Fruit fly (Drosophila melanogaster) whole organism, embryonic: ENCODE data around the gene CG42538.
A peak's percentile ranks its signal among the peaks of the same experiment; 100 is the strongest.

Source experiments
- BEAF-32 ChIP-seq: fragments of 200-800 bp; sonication (Bioruptor generic); optimal IDR thresholded peaks from 3 replicates; lab custom pipeline; 2017; ENCODE audit warnings: missing biosample characterization, missing genetic modification characterization, mild to moderate bottlenecking, moderate library complexity, missing genetic modification reagents
- Bgb ChIP-seq: fragments of 200-800 bp; sonication (Bioruptor generic); IDR thresholded peaks from 2 replicates; pipeline ENCODE4 v1.3.6; 2022; ENCODE audit warnings: missing biosample characterization, missing genetic modification characterization; ENCODE audit not compliant: partially characterized antibody
- CG11504 ChIP-seq: fragments of 200-800 bp; sonication (Bioruptor generic); optimal IDR thresholded peaks from 3 replicates; lab custom pipeline; 2019; ENCODE audit warnings: missing biosample characterization, mild to moderate bottlenecking, missing genetic modification characterization, moderate library complexity
- CG11723 ChIP-seq: fragments of 200-800 bp; sonication (Bioruptor generic); optimal IDR thresholded peaks from 2 replicates; lab custom pipeline; 2017; ENCODE audit warnings: missing biosample characterization, mild to moderate bottlenecking, missing genetic modification characterization
- CG13123 ChIP-seq: fragments of 200-800 bp; sonication (Bioruptor generic); optimal IDR thresholded peaks from 2 replicates; lab custom pipeline; 2016; ENCODE audit warnings: missing biosample characterization, missing genetic modification characterization
- CG15011 ChIP-seq: fragments of 200-800 bp; sonication (Bioruptor generic); optimal IDR thresholded peaks from 3 replicates; lab custom pipeline; 2018; ENCODE audit warnings: missing biosample characterization, mild to moderate bottlenecking, missing genetic modification characterization
- CG16815 ChIP-seq: fragments of 200-800 bp; sonication (Bioruptor generic); optimal IDR thresholded peaks from 3 replicates; lab custom pipeline; 2017; ENCODE audit warnings: missing biosample characterization, mild to moderate bottlenecking, missing genetic modification characterization
- CG17361 ChIP-seq: fragments of 200-800 bp; sonication (Bioruptor generic); IDR thresholded peaks from 3 replicates; pipeline ENCODE4 v1.3.6; 2022; ENCODE audit warnings: missing biosample characterization, missing genetic modification characterization
- CG17568 ChIP-seq: fragments of 200-800 bp; sonication (Bioruptor generic); optimal IDR thresholded peaks from 2 replicates; lab custom pipeline; 2018; ENCODE audit warnings: missing biosample characterization, mild to moderate bottlenecking, missing genetic modification characterization, moderate library complexity
- CG1832 ChIP-seq: fragments of 200-800 bp; sonication (Bioruptor generic); optimal IDR thresholded peaks from 2 replicates; lab custom pipeline; 2017; ENCODE audit warnings: missing biosample characterization, mild to moderate bottlenecking, missing genetic modification characterization, inconsistent platforms
- CG2875 ChIP-seq: fragments of 200-800 bp; sonication (Bioruptor generic); optimal IDR thresholded peaks from 2 replicates; lab custom pipeline; 2017; ENCODE audit warnings: missing biosample characterization, mild to moderate bottlenecking, missing genetic modification characterization, missing genetic modification reagents
- CG3065 ChIP-seq: fragments of 200-800 bp; sonication (Bioruptor generic); optimal IDR thresholded peaks from 2 replicates; lab custom pipeline; 2016; ENCODE audit warnings: missing biosample characterization, missing genetic modification characterization
- CG31441 ChIP-seq: fragments of 200-800 bp; sonication (Bioruptor generic); IDR thresholded peaks from 2 replicates; pipeline ENCODE4 v1.3.6; 2022; ENCODE audit warnings: missing biosample characterization, missing genetic modification characterization
- CG33557 ChIP-seq: fragments of 200-800 bp; sonication (Bioruptor generic); optimal IDR thresholded peaks from 2 replicates; lab custom pipeline; 2019; ENCODE audit warnings: missing biosample characterization, mild to moderate bottlenecking, missing genetic modification characterization, moderate library complexity
- CG34422 ChIP-seq: fragments of 200-800 bp; sonication (Bioruptor generic); IDR thresholded peaks from 3 replicates; pipeline ENCODE4 v1.3.6; 2022; ENCODE audit warnings: missing biosample characterization, missing genetic modification characterization
- CG42726 ChIP-seq: fragments of 200-800 bp; sonication (Bioruptor generic); IDR thresholded peaks from 2 replicates; pipeline ENCODE4 v1.3.6; 2022; ENCODE audit warnings: missing biosample characterization, missing genetic modification characterization; ENCODE audit not compliant: partially characterized antibody
- CG4360 ChIP-seq: fragments of 200-800 bp; sonication (Bioruptor generic); IDR thresholded peaks from 2 replicates; pipeline ENCODE4 v1.3.6; 2022; ENCODE audit warnings: missing biosample characterization, missing genetic modification characterization
- CG4404 ChIP-seq: fragments of 200-800 bp; sonication (Bioruptor generic); IDR thresholded peaks from 2 replicates; pipeline ENCODE4 v1.3.6; 2022; ENCODE audit warnings: missing biosample characterization, missing genetic modification characterization
- CG6654 ChIP-seq: fragments of 200-800 bp; sonication (Bioruptor generic); optimal IDR thresholded peaks from 2 replicates; lab custom pipeline; 2017; ENCODE audit warnings: missing biosample characterization, mild to moderate bottlenecking, missing genetic modification characterization
- CG7372 ChIP-seq: fragments of 200-800 bp; sonication (Bioruptor generic); IDR thresholded peaks from 2 replicates; pipeline ENCODE4 v1.3.6; 2022; ENCODE audit warnings: missing biosample characterization, missing genetic modification characterization
- CG8924 ChIP-seq: fragments of 200-800 bp; optimal IDR thresholded peaks from 3 replicates; lab custom pipeline; 2019; ENCODE audit warnings: missing biosample characterization, mild to moderate bottlenecking, missing genetic modification characterization, moderate library complexity
- CG9817 ChIP-seq: fragments of 200-800 bp; sonication (Bioruptor generic); optimal IDR thresholded peaks from 2 replicates; lab custom pipeline; 2018; ENCODE audit warnings: missing biosample characterization, mild to moderate bottlenecking, missing genetic modification characterization, moderate library complexity
- Chrac-16 ChIP-seq: fragments of 200-800 bp; sonication (Bioruptor generic); optimal IDR thresholded peaks from 3 replicates; lab custom pipeline; 2016; ENCODE audit warnings: missing biosample characterization, missing genetic modification characterization
- D ChIP-seq, 2 experiments: fragments of 200-800 bp in 1 of 2; fragments of >200 bp in 1 of 2; sonication (Bioruptor generic) in 1 of 2; optimal IDR thresholded peaks; 2 replicates in 1 of 2; 3 replicates in 1 of 2; lab custom pipeline; 2017; ENCODE audit warnings: mild to moderate bottlenecking in 1 of 2, missing biosample characterization in 1 of 2, missing genetic modification characterization in 1 of 2, missing genetic modification reagents in 1 of 2
- Dip2 ChIP-seq: fragments of 200-800 bp; sonication (Bioruptor generic); IDR thresholded peaks from 2 replicates; pipeline ENCODE4 v1.3.6; 2022; ENCODE audit warnings: missing biosample characterization, missing genetic modification characterization
- Eip74EF ChIP-seq, 2 experiments: fragments of 200-800 bp in 1 of 2; fragments of >200 bp in 1 of 2; sonication (Bioruptor generic) in 1 of 2; optimal IDR thresholded peaks; 2 replicates each; lab custom pipeline; 2017 to 2019; ENCODE audit warnings: missing biosample characterization in 2 of 2, missing genetic modification characterization in 2 of 2, mild to moderate bottlenecking in 1 of 2, moderate library complexity in 1 of 2
- HmgD ChIP-seq: fragments of 200-800 bp; sonication (Bioruptor generic); optimal IDR thresholded peaks from 3 replicates; lab custom pipeline; 2016; ENCODE audit warnings: missing biosample characterization, missing genetic modification characterization
- Max ChIP-seq: fragments of 200-800 bp; sonication (Bioruptor generic); optimal IDR thresholded peaks from 2 replicates; lab custom pipeline; 2016; ENCODE audit warnings: missing biosample characterization, mild to moderate bottlenecking, missing genetic modification characterization
- NC2β ChIP-seq: fragments of 200-800 bp; sonication (Bioruptor generic); optimal IDR thresholded peaks from 2 replicates; lab custom pipeline; 2016; ENCODE audit warnings: missing biosample characterization, missing genetic modification characterization
- Scr ChIP-seq: fragments of 200-800 bp; sonication (Bioruptor generic); IDR thresholded peaks from 2 replicates; pipeline ENCODE4 v1.3.6; 2022; ENCODE audit warnings: missing biosample characterization, missing genetic modification characterization; ENCODE audit not compliant: partially characterized antibody
- Stat92E ChIP-seq, 3 experiments: fragments of >200 bp in 2 of 3; fragments of 200-800 bp in 1 of 3; sonication (Bioruptor generic) in 1 of 3; optimal IDR thresholded peaks; 2 replicates each; lab custom pipeline; 2017 to 2019; ENCODE audit warnings: missing biosample characterization in 3 of 3, missing genetic modification characterization in 3 of 3, mild to moderate bottlenecking in 1 of 3, moderate library complexity in 1 of 3
- abd-A ChIP-seq: fragments of 200-800 bp; sonication (Bioruptor generic); optimal IDR thresholded peaks from 3 replicates; lab custom pipeline; 2019; ENCODE audit warnings: missing biosample characterization, mild to moderate bottlenecking, missing genetic modification characterization, moderate library complexity
- ap ChIP-seq: fragments of 200-800 bp; sonication (Bioruptor generic); IDR thresholded peaks from 2 replicates; pipeline ENCODE4 v1.3.6; 2022; ENCODE audit warnings: missing biosample characterization, missing genetic modification characterization
- bab2 ChIP-seq: fragments of 200-800 bp; sonication (Bioruptor generic); optimal IDR thresholded peaks from 2 replicates; lab custom pipeline; 2016; ENCODE audit warnings: missing biosample characterization, missing genetic modification characterization
- bigmax ChIP-seq: fragments of 200-800 bp; sonication (Bioruptor generic); optimal IDR thresholded peaks from 2 replicates; lab custom pipeline; 2018; ENCODE audit warnings: missing biosample characterization, mild to moderate bottlenecking, missing genetic modification characterization
- ewg ChIP-seq: fragments of 200-800 bp; sonication (Bioruptor generic); optimal IDR thresholded peaks from 3 replicates; lab custom pipeline; 2017; ENCODE audit warnings: mild to moderate bottlenecking, missing biosample characterization, missing genetic modification reagents, missing genetic modification characterization
- fd102C ChIP-seq: fragments of 200-800 bp; sonication (Bioruptor generic); optimal IDR thresholded peaks from 2 replicates; lab custom pipeline; 2018; ENCODE audit warnings: missing biosample characterization, mild to moderate bottlenecking, missing genetic modification characterization, moderate library complexity
- gsb-n ChIP-seq: fragments of 200-800 bp; sonication (Bioruptor generic); optimal IDR thresholded peaks from 3 replicates; lab custom pipeline; 2018; ENCODE audit warnings: missing biosample characterization, mild to moderate bottlenecking, missing genetic modification characterization
- hbn ChIP-seq: fragments of 200-800 bp; sonication (Bioruptor generic); IDR thresholded peaks from 2 replicates; pipeline ENCODE4 v1.3.6; 2022; ENCODE audit warnings: missing biosample characterization, missing genetic modification characterization; ENCODE audit not compliant: partially characterized antibody
- lov ChIP-seq, 2 experiments: fragments of 200-800 bp in 1 of 2; fragments of >200 bp in 1 of 2; sonication (Bioruptor generic) in 1 of 2; IDR thresholded peaks in 1 of 2; optimal IDR thresholded peaks in 1 of 2; 2 replicates in 1 of 2; 3 replicates in 1 of 2; pipeline versions ENCODE4 v1.3.6 to Lab custom; 2017 to 2022; ENCODE audit warnings: missing biosample characterization in 1 of 2, missing genetic modification characterization in 1 of 2
- nom ChIP-seq: fragments of 200-800 bp; sonication (Bioruptor generic); optimal IDR thresholded peaks from 2 replicates; lab custom pipeline; 2017; ENCODE audit warnings: missing biosample characterization, missing genetic modification characterization, mild to moderate bottlenecking, moderate library complexity, missing genetic modification reagents
- otp ChIP-seq: fragments of 200-800 bp; sonication (Bioruptor generic); IDR thresholded peaks from 3 replicates; pipeline ENCODE4, ENCODE4 v1.3.6; 2022; ENCODE audit warnings: missing biosample characterization, missing genetic modification characterization
- row ChIP-seq: fragments of 200-800 bp; sonication (Bioruptor generic); IDR thresholded peaks from 3 replicates; pipeline ENCODE4 v1.3.6; 2022; ENCODE audit warnings: missing biosample characterization, missing genetic modification characterization
- tap ChIP-seq: fragments of 200-800 bp; optimal IDR thresholded peaks from 3 replicates; lab custom pipeline; 2019; ENCODE audit warnings: missing biosample characterization, mild to moderate bottlenecking, missing genetic modification characterization, moderate library complexity
- z ChIP-seq: fragments of 200-800 bp; sonication (Bioruptor generic); IDR thresholded peaks from 3 replicates; pipeline ENCODE4 v1.3.6; 2022; ENCODE audit warnings: missing biosample characterization, missing genetic modification characterization
- zfh1 ChIP-seq: fragments of 200-800 bp; sonication (Bioruptor generic); IDR thresholded peaks from 3 replicates; pipeline ENCODE4 v1.3.6; 2022; ENCODE audit warnings: missing biosample characterization, missing genetic modification characterization

CG42538 gene

DNA sequence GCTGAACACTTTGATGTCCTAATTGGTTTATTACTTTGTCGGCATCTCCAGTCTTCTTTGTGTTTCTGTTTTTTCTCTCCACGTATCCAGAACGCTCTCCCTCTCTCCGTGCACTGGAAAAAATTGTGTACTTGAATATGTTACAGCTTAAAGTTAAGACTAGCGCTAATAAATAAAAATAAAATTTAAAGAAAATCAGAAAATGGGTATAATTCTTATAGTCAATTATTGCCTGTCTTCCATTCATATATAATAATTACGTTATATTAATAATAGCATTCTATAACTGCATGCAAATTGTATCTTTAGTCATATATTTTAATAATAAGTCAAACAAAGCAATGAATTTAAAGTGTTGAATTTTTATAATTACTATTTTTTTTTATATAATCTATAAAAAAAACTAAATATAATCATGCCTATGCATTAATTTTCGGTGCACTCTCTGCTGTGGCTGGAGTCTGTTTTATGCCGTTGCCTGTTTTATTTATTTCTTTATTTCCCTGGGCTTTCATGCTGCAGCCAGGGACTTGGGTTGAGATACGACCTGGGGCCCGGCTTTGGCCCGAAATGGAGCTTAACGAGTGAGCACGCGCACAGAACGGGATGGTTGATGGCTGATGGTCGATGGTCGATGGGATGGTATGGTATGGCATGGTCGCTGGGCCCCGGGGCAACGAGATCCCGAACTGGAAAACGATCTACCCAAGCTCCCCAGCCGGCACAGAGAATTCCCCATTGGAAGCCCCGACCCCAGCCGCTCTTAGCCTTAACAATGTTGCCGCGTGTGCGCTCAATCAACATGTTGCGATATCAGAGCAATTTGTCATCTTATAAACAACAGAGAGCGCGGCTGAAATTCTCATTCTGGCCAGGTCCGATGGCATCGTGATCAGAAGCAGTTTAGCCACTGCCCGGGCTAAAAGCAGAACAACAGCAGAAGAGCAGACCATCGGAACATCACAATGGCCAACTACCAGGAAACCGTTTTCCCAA, 18.3 kb upstream of the CG42538 start (continued):
- peak in 1 of 3 experiments; percentile 9 for TF ChIP-seq Stat92E (GFP tag; optimal IDR thresholded peaks at IDR 0.05; lab: Kevin White, UChicago)
- TF ChIP-seq Scr (GFP tag; lab: Robert Waterston, UW) = no peak
- TF ChIP-seq bigmax (GFP tag; lab: Kevin White, UChicago) = no peak
- TF ChIP-seq CG11504 (tag; lab: Kevin White, UChicago) = peak; percentile 23
- TF ChIP-seq CG4404 (GFP tag; lab: Robert Waterston, UW) = no peak
- TF ChIP-seq CG3065 (GFP tag; lab: Kevin White, UChicago) = no peak
- TF ChIP-seq tap (tag; lab: Kevin White, UChicago) = no peak
- TF ChIP-seq gsb-n (tag; lab: Kevin White, UChicago) = peak; percentile 34
- TF ChIP-seq Max = no peak
- no peak for TF ChIP-seq otp (GFP tag; lab: Robert Waterston, UW)
- TF ChIP-seq CG13123 (GFP tag; lab: Kevin White, UChicago) = no peak
- no peak for TF ChIP-seq zfh1 (GFP tag; lab: Robert Waterston, UW)
- peak; percentile 6 for TF ChIP-seq CG1832 (GFP tag; lab: Kevin White, UChicago)
- no peak for TF ChIP-seq CG7372
- TF ChIP-seq ap = no peak
- TF ChIP-seq CG17568 (GFP tag; lab: Kevin White, UChicago) = no peak
- TF ChIP-seq hbn (GFP tag; lab: Robert Waterston, UW) = no peak
- no peak for TF ChIP-seq NC2β (GFP tag; lab: Kevin White, UChicago)
- no peak for TF ChIP-seq D (optimal IDR thresholded peaks at IDR 0.05; lab: Kevin White, UChicago)
- TF ChIP-seq D (GFP tag; optimal IDR thresholded peaks at IDR 0.05; lab: Kevin White, UChicago) = peak; percentile 5
- peak; percentile 28 for TF ChIP-seq CG8924 (tag; lab: Kevin White, UChicago)
- TF ChIP-seq CG11723 = no peak
- TF ChIP-seq z = no peak
- peak; percentile 58; the same call in 1 of the 2 replicates for TF ChIP-seq CG31441
- no peak for TF ChIP-seq CG4360
- TF ChIP-seq Chrac-16 = no peak
- no peak for TF ChIP-seq row
- no peak for TF ChIP-seq ewg
- no peak for TF ChIP-seq Dip2
- TF ChIP-seq CG42726 = no peak
- TF ChIP-seq bab2 (GFP tag; lab: Kevin White, UChicago) = no peak
- TF ChIP-seq CG17361 (GFP tag; lab: Robert Waterston, UW) = peak; percentile 81
- TF ChIP-seq fd102C (GFP tag; lab: Kevin White, UChicago) = no peak
- no peak for TF ChIP-seq CG2875 (GFP tag; lab: Kevin White, UChicago)
- TF ChIP-seq HmgD (GFP tag; lab: Kevin White, UChicago) = no peak
- TF ChIP-seq CG9817 (tag; lab: Kevin White, UChicago) = no peak
- no peak for TF ChIP-seq CG15011 (GFP tag; lab: Kevin White, UChicago)
- no peak for TF ChIP-seq Eip74EF (GFP tag; optimal IDR thresholded peaks at IDR 0.05; lab: Kevin White, UChicago)
- TF ChIP-seq CG16815 = no peak
- TF ChIP-seq Bgb = no peak
- TF ChIP-seq abd-A (tag; lab: Kevin White, UChicago) = no peak
- no peak for TF ChIP-seq CG34422 (GFP tag; lab: Robert Waterston, UW)
- no peak for TF ChIP-seq lov (optimal IDR thresholded peaks at IDR 0.05; lab: Kevin White, UChicago)
- TF ChIP-seq lov (GFP tag; IDR thresholded peaks at IDR 0.05; lab: Robert Waterston, UW) = no peak
- peak; percentile 47 for TF ChIP-seq CG33557 (GFP tag; lab: Kevin White, UChicago)
- no peak for TF ChIP-seq CG6654 (GFP tag; lab: Kevin White, UChicago)
- no peak for TF ChIP-seq BEAF-32
- TF ChIP-seq nom = peak; percentile 31
